Worm (Caenorhabditis elegans) whole organism, midembryonic: Measurements from ENCODE around the gene T22B2.5.

Experiments
- T22C8.4 ChIP-seq: fragments of 200-800 bp; sonication (Bioruptor generic); IDR thresholded peaks from 2 replicates; pipeline ENCODE4 v1.3.6; 2022; ENCODE audit warnings: missing genetic modification characterization, missing compliant biosample characterization
- flt-1 ChIP-seq: fragments of 200-800 bp; sonication (Bioruptor generic); IDR thresholded peaks from 2 replicates; pipeline ENCODE4 v1.3.6; 2022; ENCODE audit warnings: missing genetic modification characterization, missing compliant biosample characterization
- ztf-23 ChIP-seq: fragments of 200-800 bp; sonication (Bioruptor generic); IDR thresholded peaks from 2 replicates; pipeline ENCODE4 v1.3.6; 2022; ENCODE audit warnings: missing genetic modification reagents, missing genetic modification characterization, missing compliant biosample characterization

DNA sequence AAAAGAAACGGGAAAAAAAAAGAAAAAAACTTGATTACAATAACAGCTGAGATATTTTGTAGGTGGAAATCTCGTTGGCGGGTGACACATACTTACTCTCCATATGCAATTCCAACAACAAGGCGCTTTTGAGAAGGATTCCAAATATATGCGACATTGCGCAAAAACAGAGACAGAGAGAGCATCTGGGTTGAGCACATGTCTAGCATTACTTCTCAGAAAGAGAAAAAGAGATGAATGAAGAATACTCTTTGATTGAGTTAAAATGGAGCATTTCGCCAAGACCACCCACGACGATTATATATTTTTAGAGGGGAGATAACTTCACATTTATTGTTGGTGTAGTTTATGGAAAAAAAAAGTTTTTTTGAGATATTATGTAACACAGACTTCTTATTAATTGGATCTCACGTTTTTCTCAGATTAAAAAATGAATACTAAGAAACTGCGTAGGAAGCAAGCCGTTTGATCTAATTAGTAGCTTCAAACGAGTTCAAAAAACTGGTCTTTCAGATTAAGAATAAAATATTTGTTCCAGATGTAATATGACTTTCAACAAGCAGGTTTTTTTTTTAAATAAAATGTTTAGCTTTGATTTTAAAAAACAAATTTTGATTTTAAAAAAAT, 33.9 kb upstream of the T22B2.5 start:
- TF ChIP-seq flt-1 (GFP tag; lab: Robert Waterston, UW) (no peak), T22C8.4 (GFP tag; lab: Robert Waterston, UW) (no peak), ztf-23 (no peak)
